Fruit fly (Drosophila melanogaster): ENCODE measurements around the gene CG12170.
A peak's percentile ranks its signal among the peaks of the same experiment; 100 is the strongest.

CG12170 gene

DNA sequence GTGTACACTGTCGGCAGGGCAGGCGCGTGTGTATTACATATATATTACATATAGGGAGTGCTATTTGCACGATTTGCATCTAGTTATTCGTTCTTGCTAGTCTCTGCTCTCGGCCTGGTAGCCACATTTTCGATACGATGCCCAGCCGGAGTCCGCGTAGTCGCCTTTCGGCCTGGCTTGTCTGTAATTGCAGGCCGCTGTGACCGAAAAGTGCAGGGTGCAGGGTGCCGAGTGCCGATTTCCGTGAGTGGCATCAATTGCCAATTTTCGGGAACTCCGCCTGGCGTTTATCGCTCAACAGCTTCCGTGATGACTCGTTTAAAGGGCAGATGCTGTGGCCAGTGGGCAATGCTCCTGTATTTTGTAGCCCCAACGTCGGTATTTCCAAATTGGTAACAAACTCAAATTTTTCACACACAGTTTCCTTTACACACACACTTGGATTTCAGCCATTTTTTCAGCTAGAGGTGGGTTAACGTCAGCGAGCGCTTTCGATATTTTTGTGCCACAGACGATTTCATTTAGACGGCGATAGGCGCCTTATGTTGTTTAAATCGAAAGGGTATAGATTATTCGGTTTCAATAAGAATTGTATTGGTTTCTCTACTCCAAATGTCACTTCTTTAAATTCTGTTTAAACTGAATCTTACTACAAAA, 49.0 kb upstream of the CG12170 start, which contains the start of gene CG2926 (continued):
- TF ChIP-seq sisA (GFP tag; IDR thresholded peaks at IDR 0.05) (no peak), Sry-δ (GFP tag; optimal IDR thresholded peaks at IDR 0.05) (peak; percentile 96), cato (GFP tag; optimal IDR thresholded peaks at IDR 0.05; ENCODE audit: borderline replicate concordance) (no peak), Doc2 (GFP tag; IDR thresholded peaks at IDR 0.05) (no peak), Deaf1 (tag; optimal IDR thresholded peaks at IDR 0.05) (no peak), BEAF-32 (GFP tag; optimal IDR thresholded peaks at IDR 0.05) (peak; percentile 87), org-1 (GFP tag; optimal IDR thresholded peaks at IDR 0.05) (no peak), maf-S (GFP tag; optimal IDR thresholded peaks at IDR 0.05) (peak; percentile 20), run (tag; optimal IDR thresholded peaks at IDR 0.05) (no peak), tgo (GFP tag; IDR thresholded peaks at IDR 0.05) (no peak; the same call in 2 of the 3 replicates), row (GFP tag; IDR thresholded peaks at IDR 0.05) (peak; percentile 90), HmgZ (tag; optimal IDR thresholded peaks at IDR 0.05) (peak; percentile 68), B-H1 (GFP tag; IDR thresholded peaks at IDR 0.05) (no peak), BtbVII (GFP tag; optimal IDR thresholded peaks at IDR 0.05) (no peak), CG32532 (GFP tag; IDR thresholded peaks at IDR 0.05) (peak; percentile 64), her (GFP tag; optimal IDR thresholded peaks at IDR 0.05) (peak; percentile 55), CG15479 (GFP tag; optimal IDR thresholded peaks at IDR 0.05) (no peak), btn (GFP tag; optimal IDR thresholded peaks at IDR 0.05) (no peak), kni (GFP tag; optimal IDR thresholded peaks at IDR 0.05) (no peak), sug (tag; optimal IDR thresholded peaks at IDR 0.05) (no peak), Dll (GFP tag; IDR thresholded peaks at IDR 0.05; ENCODE audit: partially characterized antibody) (peak; percentile 82), CG6689 (GFP tag; IDR thresholded peaks at IDR 0.05) (no peak), Max (GFP tag; optimal IDR thresholded peaks at IDR 0.05) (no peak), CG1024 (GFP tag; IDR thresholded peaks at IDR 0.05) (no peak), lab (GFP tag; optimal IDR thresholded peaks at IDR 0.05) (no peak), CG32772 (GFP tag; IDR thresholded peaks at IDR 0.05) (no peak), vnd (GFP tag; IDR thresholded peaks at IDR 0.05; ENCODE audit: partially characterized antibody) (peak; percentile 81), Meics (GFP tag; optimal IDR thresholded peaks at IDR 0.05) (no peak), slp2 (GFP tag; optimal IDR thresholded peaks at IDR 0.05) (no peak), fd3F (GFP tag; optimal IDR thresholded peaks at IDR 0.05) (no peak), esg (GFP tag; conservative IDR thresholded peaks at IDR 0.05) (no peak), CG12219 (GFP tag; optimal IDR thresholded peaks at IDR 0.05) (no peak), CG17385 (GFP tag; optimal IDR thresholded peaks at IDR 0.05) (no peak), hkb (optimal IDR thresholded peaks at IDR 0.05) (no peak), hkb (GFP tag; IDR thresholded peaks at IDR 0.05) (no peak), Hmr (GFP tag; optimal IDR thresholded peaks at IDR 0.05) (no peak), CG4854 (GFP tag; optimal IDR thresholded peaks at IDR 0.05) (no peak), CG13424 (tag; optimal IDR thresholded peaks at IDR 0.05) (no peak), sens (GFP tag) (no peak), trh (GFP tag; optimal IDR thresholded peaks at IDR 0.05) (no peak), ap (GFP tag; IDR thresholded peaks at IDR 0.05) (no peak), CG4730 (GFP tag; IDR thresholded peaks at IDR 0.05) (no peak), Lhr (GFP tag; optimal IDR thresholded peaks at IDR 0.05) (no peak), CG8924 (tag; optimal IDR thresholded peaks at IDR 0.05) (no peak), CG4328 (GFP tag; optimal IDR thresholded peaks at IDR 0.05) (no peak), emc (GFP tag; optimal IDR thresholded peaks at IDR 0.05) (peak; percentile 13), Atf6 (GFP tag; IDR thresholded peaks at IDR 0.05) (peak; percentile 58), CG14667 (GFP tag; IDR thresholded peaks at IDR 0.05) (no peak), gsb (GFP tag; IDR thresholded peaks at IDR 0.05) (0 out of 2 replicates have a peak, but pooled peaks have one; percentile 5), ase (GFP tag; IDR thresholded peaks at IDR 0.05) (0 out of 3 replicates have a peak, but pooled peaks have one; percentile 41), CG3847 (GFP tag; IDR thresholded peaks at IDR 0.05) (peak; percentile 42; the same call in 1 of the 2 replicates), h (optimal IDR thresholded peaks at IDR 0.05) (no peak)
